Comparison of ENCODE assay signal across 8 worm cellular contexts in the genomic region with DNA sequence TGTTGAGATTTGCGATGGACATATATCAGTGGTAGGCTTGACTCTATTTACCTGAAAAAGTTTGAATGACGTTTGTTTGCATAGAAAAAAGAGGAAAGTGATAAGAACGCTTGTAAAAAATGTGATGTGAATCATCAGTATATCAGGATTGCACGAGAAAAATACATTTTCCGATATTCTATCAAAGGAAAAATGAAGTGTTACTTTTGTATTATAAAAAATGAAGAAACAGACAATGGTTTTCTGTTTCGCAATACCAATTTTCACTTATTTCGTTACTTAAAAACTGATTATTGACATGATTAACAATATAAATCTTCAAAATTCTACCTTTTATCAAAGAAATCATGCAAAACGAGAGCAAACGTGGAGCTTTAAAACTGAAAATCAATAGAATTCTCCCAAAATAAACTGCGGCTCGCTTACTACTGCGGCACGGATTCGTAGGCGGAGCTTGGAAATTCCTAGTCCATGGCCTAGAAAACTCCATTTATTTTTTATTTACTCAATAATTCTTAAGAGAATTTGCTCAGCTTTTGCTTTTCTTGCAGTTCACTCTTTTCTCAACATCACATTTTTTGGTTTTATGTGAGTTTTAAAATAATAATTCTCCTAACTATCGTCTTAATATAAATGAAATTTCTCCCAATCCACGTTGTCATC.
A peak's percentile ranks its signal among the peaks of the same experiment; 100 is the strongest.
TF ChIP-seq lines count a peak whose summit lies in the region.

A gene (minus strand): TSS at position 51 of the 663 bp plus-strand sequence.
A gene (plus strand): TSS at position 469 of the 663 bp plus-strand sequence.

TF ChIP-seq in whole organism, L1 larva, 84 proteins besides CTCF, POLR2A, EP300 and RAD21 (continues in another document):
- TF ChIP-seq Y116A8C.19 (tag; optimal IDR thresholded peaks at IDR 0.05; lab: Kevin White, UChicago; ENCODE audit: borderline replicate concordance) = no peak
- peak; percentile 12 for TF ChIP-seq blmp-1 (tag; optimal IDR thresholded peaks at IDR 0.05; lab: Kevin White, UChicago)
- no peak for TF ChIP-seq nhr-84 (tag; optimal IDR thresholded peaks at IDR 0.05; lab: Kevin White, UChicago)
- TF ChIP-seq swsn-7 (tag; optimal IDR thresholded peaks at IDR 0.05; lab: Kevin White, UChicago) = peak; percentile 12
- no peak for TF ChIP-seq zip-4 (GFP tag; optimal IDR thresholded peaks at IDR 0.05; lab: Kevin White, UChicago)
- TF ChIP-seq efl-1 (optimal IDR thresholded peaks at IDR 0.05; lab: Kevin White, UChicago) = peak; percentile 57 to 64
- TF ChIP-seq efl-1 (GFP tag; optimal IDR thresholded peaks at IDR 0.05 in 1 of 2; lab: Kevin White, UChicago) = peak; percentile 72 to 95
- peak; percentile 62 for TF ChIP-seq ceh-90 (tag; optimal IDR thresholded peaks at IDR 0.05; lab: Kevin White, UChicago)
- no peak for TF ChIP-seq nhr-28 (tag; optimal IDR thresholded peaks at IDR 0.05; lab: Kevin White, UChicago)
- TF ChIP-seq mef-2 (tag; optimal IDR thresholded peaks at IDR 0.05; lab: Kevin White, UChicago) = no peak

TF ChIP-seq in whole organism, L2 larva, 48 proteins besides CTCF, POLR2A, EP300 and RAD21 (continues in another document):
- TF ChIP-seq gmeb-1 (tag; optimal IDR thresholded peaks at IDR 0.05; lab: Kevin White, UChicago) = peak; percentile 51
- TF ChIP-seq sem-4 (tag; optimal IDR thresholded peaks at IDR 0.05; lab: Kevin White, UChicago) = no peak
- TF ChIP-seq nhr-129 (tag; optimal IDR thresholded peaks at IDR 0.05; lab: Kevin White, UChicago) = peak; percentile 49
- peak; percentile 53 for TF ChIP-seq lin-13 (GFP tag; optimal IDR thresholded peaks at IDR 0.05; lab: Kevin White, UChicago)
- peak; percentile 72 for TF ChIP-seq unc-55 (GFP tag; optimal IDR thresholded peaks at IDR 0.05; lab: Kevin White, UChicago)
- TF ChIP-seq sma-9 (GFP tag; optimal IDR thresholded peaks at IDR 0.05; lab: Kevin White, UChicago) = peak; percentile 25
- no peak for TF ChIP-seq sma-9 (tag; optimal IDR thresholded peaks at IDR 0.05; lab: Kevin White, UChicago)
- peak; percentile 4 for TF ChIP-seq sma-3 (GFP tag; optimal IDR thresholded peaks at IDR 0.05; lab: Kevin White, UChicago)
- no peak for TF ChIP-seq ceh-82 (tag; optimal IDR thresholded peaks at IDR 0.05; lab: Kevin White, UChicago)
- TF ChIP-seq Y55F3AM.14 (GFP tag; optimal IDR thresholded peaks at IDR 0.05; lab: Kevin White, UChicago) = no peak

TF ChIP-seq in whole organism, L3 larva, 47 proteins besides CTCF, POLR2A, EP300 and RAD21 (continues in another document):
- TF ChIP-seq nhr-237 (tag; optimal IDR thresholded peaks at IDR 0.05; lab: Kevin White, UChicago) = no peak
- TF ChIP-seq egl-5 (tag; optimal IDR thresholded peaks at IDR 0.05; lab: Kevin White, UChicago) = no peak
- no peak for TF ChIP-seq daf-12 (tag; optimal IDR thresholded peaks at IDR 0.05; lab: Kevin White, UChicago)
- TF ChIP-seq lsy-12 (tag; optimal IDR thresholded peaks at IDR 0.05; lab: Kevin White, UChicago) = no peak
- TF ChIP-seq nfya-1 (tag; optimal IDR thresholded peaks at IDR 0.05; lab: Kevin White, UChicago; ENCODE audit: insufficient read depth) = peak; percentile 70
- no peak for TF ChIP-seq mml-1 (tag; optimal IDR thresholded peaks at IDR 0.05; lab: Kevin White, UChicago)
- no peak for TF ChIP-seq skn-1 (tag; optimal IDR thresholded peaks at IDR 0.05; lab: Kevin White, UChicago)
- no peak for TF ChIP-seq ama-1 (optimal IDR thresholded peaks at IDR 0.05; lab: Kevin White, UChicago)
- TF ChIP-seq ceh-28 (tag; optimal IDR thresholded peaks at IDR 0.05; lab: Kevin White, UChicago) = no peak
- no peak for TF ChIP-seq nhr-23 (tag; optimal IDR thresholded peaks at IDR 0.05; lab: Kevin White, UChicago)
- TF ChIP-seq fos-1 (tag; optimal IDR thresholded peaks at IDR 0.05; lab: Kevin White, UChicago) = no peak

TF ChIP-seq in whole organism, L4 larva, 104 proteins besides CTCF, POLR2A, EP300 and RAD21 (continues in another document):
- TF ChIP-seq lim-7 (GFP tag; IDR thresholded peaks at IDR 0.05; lab: Robert Waterston, UW) (no peak), rbr-2 (tag; optimal IDR thresholded peaks at IDR 0.05; lab: Kevin White, UChicago) (peak; percentile 3), ceh-20 (GFP tag; IDR thresholded peaks at IDR 0.05; lab: Robert Waterston, UW) (no peak), dmd-9 (GFP tag; IDR thresholded peaks at IDR 0.05; lab: Robert Waterston, UW) (no peak), lin-13 (GFP tag; optimal IDR thresholded peaks at IDR 0.05; lab: Kevin White, UChicago) (peak; percentile 48), zfp-3 (GFP tag; conservative IDR thresholded peaks at IDR 0.05; lab: Robert Waterston, UW) (no peak), unc-130 (GFP tag; optimal IDR thresholded peaks at IDR 0.05; lab: Kevin White, UChicago) (peak; percentile 83), Y48G9A.11 (GFP tag; IDR thresholded peaks at IDR 0.05; lab: Robert Waterston, UW) (0 out of 2 replicates have a peak, but pooled peaks have one; percentile 20), aha-1 (tag; lab: Kevin White, UChicago) (peak; percentile 95), hlh-30 (tag; optimal IDR thresholded peaks at IDR 0.05; lab: Kevin White, UChicago; ENCODE audit: insufficient read depth) (no peak), ztf-7 (tag; optimal IDR thresholded peaks at IDR 0.05; lab: Kevin White, UChicago) (no peak)

TF ChIP-seq in whole organism, early embryonic, 17 proteins besides CTCF, POLR2A, EP300 and RAD21:
- TF ChIP-seq tbx-11 (GFP tag; IDR thresholded peaks at IDR 0.05; lab: Robert Waterston, UW) (no peak), pes-1 (GFP tag; IDR thresholded peaks at IDR 0.05; lab: Robert Waterston, UW) (0 out of 2 replicates have a peak, but pooled peaks have one; percentile 37)

TF ChIP-seq in whole organism, late embryonic, 69 proteins besides CTCF, POLR2A, EP300 and RAD21 (continues in another document):
- TF ChIP-seq pros-1 (tag; optimal IDR thresholded peaks at IDR 0.05; lab: Kevin White, UChicago) (no peak), ceh-31 (tag; optimal IDR thresholded peaks at IDR 0.05; lab: Kevin White, UChicago) (peak; percentile 70), hlh-30 (tag; optimal IDR thresholded peaks at IDR 0.05; lab: Kevin White, UChicago; ENCODE audit: insufficient read depth) (no peak), ama-1 (optimal IDR thresholded peaks at IDR 0.05; lab: Kevin White, UChicago) (no peak), ceh-48 (tag; optimal IDR thresholded peaks at IDR 0.05; lab: Kevin White, UChicago) (peak; percentile 66), zip-5 (tag; optimal IDR thresholded peaks at IDR 0.05; lab: Kevin White, UChicago) (peak; percentile 32), hlh-8 (tag; optimal IDR thresholded peaks at IDR 0.05; lab: Kevin White, UChicago) (no peak), ref-2 (tag; optimal IDR thresholded peaks at IDR 0.05; lab: Kevin White, UChicago) (no peak), ztf-16 (tag; optimal IDR thresholded peaks at IDR 0.05; lab: Kevin White, UChicago) (no peak), ceh-9 (tag; optimal IDR thresholded peaks at IDR 0.05; lab: Kevin White, UChicago) (no peak), rnt-1 (tag; optimal IDR thresholded peaks at IDR 0.05; lab: Kevin White, UChicago) (no peak), pax-1 (tag; optimal IDR thresholded peaks at IDR 0.05; lab: Kevin White, UChicago) (no peak), eyg-1 (tag; optimal IDR thresholded peaks at IDR 0.05; lab: Kevin White, UChicago) (no peak), tbx-2 (tag; optimal IDR thresholded peaks at IDR 0.05; lab: Kevin White, UChicago) (peak; percentile 62), hlh-15 (tag; optimal IDR thresholded peaks at IDR 0.05; lab: Kevin White, UChicago) (no peak)

TF ChIP-seq in whole organism, mixed stage, embryonic, 35 proteins besides CTCF, POLR2A, EP300 and RAD21:
- TF ChIP-seq cnd-1 (tag; optimal IDR thresholded peaks at IDR 0.05; lab: Kevin White, UChicago) (no peak), lin-13 (tag; optimal IDR thresholded peaks at IDR 0.05; lab: Kevin White, UChicago) (peak; percentile 2), ces-1 (GFP tag; optimal IDR thresholded peaks at IDR 0.05; lab: Kevin White, UChicago) (peak; percentile 77), lsy-2 (tag; optimal IDR thresholded peaks at IDR 0.05; lab: Kevin White, UChicago) (peak; percentile 29), nhr-237 (tag; optimal IDR thresholded peaks at IDR 0.05; lab: Kevin White, UChicago) (peak; percentile 6)

TF ChIP-seq in whole organism, young adult, 124 proteins besides CTCF, POLR2A, EP300 and RAD21:
- TF ChIP-seq hmg-20 (GFP tag; IDR thresholded peaks at IDR 0.05; lab: Robert Waterston, UW) = no peak
- no peak for TF ChIP-seq C06A6.2 (GFP tag; conservative IDR thresholded peaks at IDR 0.05; lab: Robert Waterston, UW)
- peak; percentile 26 for TF ChIP-seq nhr-80 (tag; optimal IDR thresholded peaks at IDR 0.05; lab: Kevin White, UChicago)
- peak; percentile 80 for TF ChIP-seq dox-1 (GFP tag; IDR thresholded peaks at IDR 0.05; lab: Robert Waterston, UW)
- TF ChIP-seq lin-54 (GFP tag; optimal IDR thresholded peaks at IDR 0.05; lab: Kevin White, UChicago) = peak; percentile 5
- TF ChIP-seq nhr-179 (tag; optimal IDR thresholded peaks at IDR 0.05; lab: Kevin White, UChicago) = no peak
- peak; percentile 51 for TF ChIP-seq madf-6 (GFP tag; IDR thresholded peaks at IDR 0.05; lab: Robert Waterston, UW)
- no peak for TF ChIP-seq F37B4.10 (GFP tag; IDR thresholded peaks at IDR 0.05; lab: Robert Waterston, UW)
- peak; percentile 30 for TF ChIP-seq dpl-1 (GFP tag; optimal IDR thresholded peaks at IDR 0.05; lab: Kevin White, UChicago)
- peak; percentile 75 for TF ChIP-seq attf-5 (GFP tag; optimal IDR thresholded peaks at IDR 0.05; lab: Kevin White, UChicago)
- TF ChIP-seq cebp-1 (GFP tag; IDR thresholded peaks at IDR 0.05; lab: Robert Waterston, UW) = no peak
- TF ChIP-seq cebp-1 (tag; optimal IDR thresholded peaks at IDR 0.05; lab: Kevin White, UChicago) = peak; percentile 45
- peak; percentile 12 for TF ChIP-seq F23B12.7 (tag; optimal IDR thresholded peaks at IDR 0.05; lab: Kevin White, UChicago; ENCODE audit: insufficient read depth)
- peak; percentile 48 for TF ChIP-seq lsl-1 (GFP tag; optimal IDR thresholded peaks at IDR 0.05; lab: Kevin White, UChicago)
- TF ChIP-seq unc-130 (GFP tag; optimal IDR thresholded peaks at IDR 0.05; lab: Kevin White, UChicago) = peak; percentile 7
- TF ChIP-seq F10E7.11 (tag; optimal IDR thresholded peaks at IDR 0.05; lab: Kevin White, UChicago) = no peak
- no peak for TF ChIP-seq snpc-4 (GFP tag; optimal IDR thresholded peaks at IDR 0.05; lab: Kevin White, UChicago)
- peak in 2 of 4 experiments; percentile 14 for TF ChIP-seq snpc-4 (tag; optimal IDR thresholded peaks at IDR 0.05; lab: Kevin White, UChicago)
- TF ChIP-seq T07F8.4 (tag; optimal IDR thresholded peaks at IDR 0.05; lab: Kevin White, UChicago) = no peak
- TF ChIP-seq B0019.2 (GFP tag; conservative IDR thresholded peaks at IDR 0.05; lab: Robert Waterston, UW) = peak; percentile 56; the same call in 1 of the 2 replicates
- peak; percentile 17 for TF ChIP-seq snpc-3.4 (tag; optimal IDR thresholded peaks at IDR 0.05; lab: Kevin White, UChicago)
- peak; percentile 42; the same call in 1 of the 2 replicates for TF ChIP-seq mcd-1 (GFP tag; IDR thresholded peaks at IDR 0.05; lab: Robert Waterston, UW)
- TF ChIP-seq snpc-1.3 (tag; optimal IDR thresholded peaks at IDR 0.05; lab: Kevin White, UChicago; ENCODE audit: insufficient read depth) = peak; percentile 42
- peak; percentile 18; the same call in 1 of the 2 replicates for TF ChIP-seq ceh-100 (GFP tag; IDR thresholded peaks at IDR 0.05; lab: Robert Waterston, UW)
